Worm (Caenorhabditis elegans) whole organism, young adult: ENCODE results near the gene T22B2.1.

Source experiments
- C06A6.2 ChIP-seq: fragments of 200-800 bp; sonication (Bioruptor generic); conservative IDR thresholded peaks from 2 replicates; pipeline ENCODE4 v1.3.6; 2022; ENCODE audit warnings: missing genetic modification characterization, missing compliant biosample characterization
- C17E4.6 ChIP-seq: fragments of 200-800 bp; sonication (Bioruptor generic); IDR thresholded peaks from 2 replicates; pipeline ENCODE4 v1.3.6; 2022; ENCODE audit warnings: missing genetic modification reagents, missing genetic modification characterization, missing compliant biosample characterization
- D2030.7 ChIP-seq: fragments of 200-800 bp; sonication (Bioruptor generic); IDR thresholded peaks from 2 replicates; pipeline ENCODE4 v1.3.6; 2022; ENCODE audit warnings: missing genetic modification reagents, missing genetic modification characterization, missing compliant biosample characterization
- F23B12.7 ChIP-seq: sonication (generic microtip); optimal IDR thresholded peaks from 2 replicates; lab custom pipeline; 2017; ENCODE audit warnings: missing genetic modification characterization, mild to moderate bottlenecking, missing compliant biosample characterization, antibody characterized with exemption, moderate library complexity; ENCODE audit not compliant: insufficient read depth
- F33H1.4 ChIP-seq: fragments of 200-800 bp; sonication (Bioruptor generic); IDR thresholded peaks from 2 replicates; pipeline ENCODE4 v1.3.6; 2022; ENCODE audit warnings: missing genetic modification reagents, missing genetic modification characterization, missing compliant biosample characterization
- F39B2.1 ChIP-seq: fragments of 200-800 bp; sonication (Bioruptor generic); IDR thresholded peaks from 2 replicates; pipeline ENCODE4 v1.3.6; 2022; ENCODE audit warnings: missing genetic modification reagents, missing genetic modification characterization, missing compliant biosample characterization
- F52B5.7 ChIP-seq: sonication (generic microtip); optimal IDR thresholded peaks from 2 replicates; lab custom pipeline; 2016; ENCODE audit warnings: mild to moderate bottlenecking, missing genetic modification characterization, missing compliant biosample characterization
- F57A8.1 ChIP-seq: fragments of 200-800 bp; sonication (Bioruptor generic); optimal IDR thresholded peaks from 2 replicates; lab custom pipeline; 2018; ENCODE audit warnings: mild to moderate bottlenecking, missing genetic modification characterization, moderate library complexity, missing compliant biosample characterization
- ama-1 ChIP-seq, 3 experiments: fragments of 150-350 bp in 1 of 3; sonication (generic microtip) in 2 of 3; optimal IDR thresholded peaks; 2 replicates each; lab custom pipeline; 2014 to 2018; ENCODE audit warnings: missing biosample characterization in 2 of 3, missing genetic modification characterization in 2 of 3, missing genetic modification reagents in 2 of 3
- atf-7 ChIP-seq: sonication (generic microtip); optimal IDR thresholded peaks from 2 replicates; lab custom pipeline; 2017; ENCODE audit warnings: mild to moderate bottlenecking, missing genetic modification characterization, missing compliant biosample characterization
- attf-5 ChIP-seq: fragments of 200-800 bp; sonication (Bioruptor generic); optimal IDR thresholded peaks from 2 replicates; lab custom pipeline; 2018; ENCODE audit warnings: mild to moderate bottlenecking, missing genetic modification characterization, missing compliant biosample characterization
- bed-1 ChIP-seq: fragments of 200-800 bp; sonication (Bioruptor generic); IDR thresholded peaks from 2 replicates; pipeline ENCODE4 v1.3.6; 2022; ENCODE audit warnings: missing genetic modification reagents, missing genetic modification characterization, missing compliant biosample characterization
- cebp-1 ChIP-seq, 2 experiments: fragments of 200-800 bp in 1 of 2; sonication (Bioruptor generic) in 1 of 2; sonication (generic microtip) in 1 of 2; IDR thresholded peaks in 1 of 2; optimal IDR thresholded peaks in 1 of 2; 2 replicates each; pipeline versions ENCODE4 v1.3.6 to Lab custom; 2017 to 2022; ENCODE audit warnings: missing compliant biosample characterization in 2 of 2, missing genetic modification characterization in 2 of 2, mild to moderate bottlenecking in 1 of 2, missing genetic modification reagents in 1 of 2, moderate library complexity in 1 of 2
- ceh-100 ChIP-seq: fragments of 200-800 bp; sonication (Bioruptor generic); IDR thresholded peaks from 2 replicates; pipeline ENCODE4 v1.3.6; 2022; ENCODE audit warnings: missing genetic modification reagents, missing genetic modification characterization, missing compliant biosample characterization
- ceh-27 ChIP-seq: fragments of 200-800 bp; sonication (Bioruptor generic); optimal IDR thresholded peaks from 2 replicates; lab custom pipeline; 2018; ENCODE audit warnings: mild to moderate bottlenecking, missing genetic modification characterization, moderate library complexity, missing compliant biosample characterization
- dpl-1 ChIP-seq: fragments of 150-350 bp; optimal IDR thresholded peaks from 2 replicates; lab custom pipeline; 2014; ENCODE audit warnings: missing biosample characterization, missing genetic modification reagents, missing genetic modification characterization
- fkh-3 ChIP-seq: sonication (generic microtip); optimal IDR thresholded peaks from 2 replicates; lab custom pipeline; 2016; ENCODE audit warnings: mild to moderate bottlenecking, missing genetic modification characterization, missing compliant biosample characterization
- hlh-26 ChIP-seq: fragments of 200-800 bp; sonication (Bioruptor generic); conservative IDR thresholded peaks from 2 replicates; pipeline ENCODE4 v1.3.6; 2022; ENCODE audit warnings: missing genetic modification reagents, missing genetic modification characterization, missing compliant biosample characterization
- hmg-1.2 ChIP-seq: fragments of 200-800 bp; sonication (Bioruptor generic); IDR thresholded peaks from 2 replicates; pipeline ENCODE4 v1.3.6; 2022; ENCODE audit warnings: missing genetic modification reagents, missing genetic modification characterization, missing compliant biosample characterization
- let-607 ChIP-seq, 2 experiments: fragments of 200-800 bp in 1 of 2; sonication (Bioruptor generic) in 1 of 2; sonication (generic microtip) in 1 of 2; optimal IDR thresholded peaks; 2 replicates each; lab custom pipeline; 2016 to 2018; ENCODE audit warnings: mild to moderate bottlenecking in 2 of 2, missing compliant biosample characterization in 2 of 2, missing genetic modification characterization in 2 of 2, moderate library complexity in 2 of 2, missing genotype in 1 of 2
- madf-3 ChIP-seq: fragments of 200-800 bp; sonication (Bioruptor generic); IDR thresholded peaks from 2 replicates; pipeline ENCODE4 v1.3.6; 2022; ENCODE audit warnings: missing genetic modification reagents, missing genetic modification characterization, missing compliant biosample characterization
- mxl-1 ChIP-seq: sonication (generic microtip); optimal IDR thresholded peaks from 2 replicates; lab custom pipeline; 2016; ENCODE audit warnings: missing genetic modification characterization, missing compliant biosample characterization
- nfya-1 ChIP-seq: sonication (generic microtip); optimal IDR thresholded peaks from 2 replicates; lab custom pipeline; 2017; ENCODE audit warnings: antibody characterized with exemption, missing compliant biosample characterization, missing genetic modification characterization, borderline replicate concordance; ENCODE audit not compliant: insufficient read depth
- nfya-2 ChIP-seq: fragments of 200-800 bp; sonication (Bioruptor generic); IDR thresholded peaks from 2 replicates; pipeline ENCODE4 v1.3.6; 2022; ENCODE audit warnings: missing genetic modification reagents, missing genetic modification characterization, missing compliant biosample characterization
- nhr-179 ChIP-seq: sonication (generic microtip); optimal IDR thresholded peaks from 2 replicates; lab custom pipeline; 2016; ENCODE audit warnings: mild to moderate bottlenecking, missing genetic modification characterization, missing compliant biosample characterization
- pha-4 ChIP-seq: fragments of 150-350 bp; sonication (generic microtip); optimal IDR thresholded peaks from 2 replicates; lab custom pipeline; 2014; ENCODE audit warnings: missing biosample characterization, missing genetic modification reagents, missing genetic modification characterization
- repo-1 ChIP-seq: sonication (generic microtip); optimal IDR thresholded peaks from 2 replicates; lab custom pipeline; 2017; ENCODE audit warnings: mild to moderate bottlenecking, missing genetic modification characterization, missing compliant biosample characterization
- sdz-38 ChIP-seq: sonication (generic microtip); optimal IDR thresholded peaks from 2 replicates; lab custom pipeline; 2016; ENCODE audit warnings: missing genotype, missing genetic modification characterization, missing compliant biosample characterization
- snpc-1.1 ChIP-seq: sonication (generic microtip); optimal IDR thresholded peaks from 2 replicates; lab custom pipeline; 2017; ENCODE audit warnings: missing genetic modification characterization, mild to moderate bottlenecking, missing compliant biosample characterization, antibody characterized with exemption, moderate library complexity, missing genotype, missing genetic modification reagents; ENCODE audit not compliant: insufficient read depth
- somi-1 ChIP-seq: fragments of 200-800 bp; sonication (Bioruptor generic); optimal IDR thresholded peaks from 2 replicates; lab custom pipeline; 2018; ENCODE audit warnings: mild to moderate bottlenecking, missing genetic modification characterization, missing compliant biosample characterization
- sptf-2 ChIP-seq: fragments of 200-800 bp; sonication (Bioruptor generic); optimal IDR thresholded peaks from 2 replicates; lab custom pipeline; 2018; ENCODE audit warnings: mild to moderate bottlenecking, missing genetic modification characterization, missing compliant biosample characterization
- tlf-1 ChIP-seq: fragments of 200-800 bp; sonication (Bioruptor generic); optimal IDR thresholded peaks from 2 replicates; lab custom pipeline; 2018; ENCODE audit warnings: mild to moderate bottlenecking, missing genetic modification characterization, missing compliant biosample characterization
- zim-3 ChIP-seq: sonication (generic microtip); optimal IDR thresholded peaks from 2 replicates; lab custom pipeline; 2017; ENCODE audit warnings: mild to moderate bottlenecking, missing genetic modification characterization, moderate library complexity, missing compliant biosample characterization

The T22B2.1 gene

ce11 chrX:3917013-3917412 is 8.9 kb upstream of the T22B2.1 start, which contains the start of gene T22B2.3:
Gene T22B2.3, plus strand, starts transcription at chrX:3917313.
- TF ChIP-seq nhr-179 (no peak), somi-1 (GFP tag; lab: Kevin White, UChicago) (no peak), C06A6.2 (no peak), C17E4.6 (GFP tag; lab: Robert Waterston, UW) (no peak)

ce11 chrX:3918182-3918581 is 7.7 kb upstream of the T22B2.1 start:
- TF ChIP-seq atf-7 (no peak), bed-1 (GFP tag; lab: Robert Waterston, UW) (no peak), sdz-38 (tag; lab: Kevin White, UChicago) (no peak), F52B5.7 (tag; lab: Kevin White, UChicago) (no peak), zim-3 (tag; lab: Kevin White, UChicago) (no peak), fkh-3 (no peak), attf-5 (GFP tag; lab: Kevin White, UChicago) (no peak), pha-4 (tag; lab: Kevin White, UChicago) (no peak), ceh-100 (GFP tag; lab: Robert Waterston, UW) (no peak), hmg-1.2 (GFP tag; lab: Robert Waterston, UW) (no peak), F23B12.7 (tag; lab: Kevin White, UChicago) (no peak), nfya-2 (no peak), D2030.7 (GFP tag; lab: Robert Waterston, UW) (no peak), snpc-1.1 (tag; lab: Kevin White, UChicago) (no peak), ama-1 (optimal IDR thresholded peaks at IDR 0.05; lab: Kevin White, UChicago) (no peak), ama-1 (GFP tag; optimal IDR thresholded peaks at IDR 0.05; lab: Kevin White, UChicago) (no peak), ceh-27 (no peak), repo-1 (no peak), tlf-1 (GFP tag; lab: Kevin White, UChicago) (no peak)
- TF ChIP-seq, all 124 proteins: peak for 0

- no peak for TF ChIP-seq hlh-26 (GFP tag; lab: Robert Waterston, UW)
- TF ChIP-seq nfya-1 (tag; lab: Kevin White, UChicago), result no peak
- no peak for TF ChIP-seq F57A8.1
- no peak for TF ChIP-seq fkh-3
- no peak for TF ChIP-seq C17E4.6 (GFP tag; lab: Robert Waterston, UW)
- TF ChIP-seq cebp-1 (GFP tag; IDR thresholded peaks at IDR 0.05; lab: Robert Waterston, UW), result no peak
- TF ChIP-seq cebp-1 (tag; optimal IDR thresholded peaks at IDR 0.05; lab: Kevin White, UChicago), result no peak
- no peak for TF ChIP-seq mxl-1 (tag; lab: Kevin White, UChicago)
- TF ChIP-seq F39B2.1 (GFP tag; lab: Robert Waterston, UW), result no peak
- TF ChIP-seq, all 124 proteins: peak for 0
Measured at ce11 chrX:3919689-3920088, 6.2 kb upstream of the T22B2.1 start.

ce11 chrX:3920101-3920500 is 5.8 kb upstream of the T22B2.1 start, which contains the start of gene T22B2.2:
Gene T22B2.2, plus strand, starts transcription at chrX:3920401.
- TF ChIP-seq sptf-2 (GFP tag; lab: Kevin White, UChicago) (no peak), madf-3 (GFP tag; lab: Robert Waterston, UW) (no peak), ama-1 (optimal IDR thresholded peaks at IDR 0.05; lab: Kevin White, UChicago) (no peak), ama-1 (GFP tag; optimal IDR thresholded peaks at IDR 0.05; lab: Kevin White, UChicago) (no peak), tlf-1 (GFP tag; lab: Kevin White, UChicago) (no peak), let-607 (tag; optimal IDR thresholded peaks at IDR 0.05; lab: Kevin White, UChicago) (no peak), F33H1.4 (GFP tag; lab: Robert Waterston, UW) (no peak), hlh-26 (GFP tag; lab: Robert Waterston, UW) (no peak), dpl-1 (GFP tag; lab: Kevin White, UChicago) (no peak), nfya-2 (no peak)
